Fruit fly (Drosophila melanogaster) whole organism, embryonic: Measurements from ENCODE around the gene CG11670.

Experiments
- Abd-B ChIP-seq: fragments of 200-800 bp; sonication (Bioruptor generic); optimal IDR thresholded peaks from 2 replicates; lab custom pipeline; 2018; ENCODE audit warnings: missing biosample characterization, mild to moderate bottlenecking, missing genetic modification characterization, moderate library complexity
- Atf3 ChIP-seq: fragments of 200-800 bp; sonication (Bioruptor generic); optimal IDR thresholded peaks from 3 replicates; lab custom pipeline; 2016; ENCODE audit warnings: missing biosample characterization, missing genetic modification characterization
- BEAF-32 ChIP-seq: fragments of 200-800 bp; sonication (Bioruptor generic); optimal IDR thresholded peaks from 3 replicates; lab custom pipeline; 2017; ENCODE audit warnings: missing biosample characterization, missing genetic modification characterization, mild to moderate bottlenecking, moderate library complexity, missing genetic modification reagents
- Blimp-1 ChIP-seq: fragments of 200-800 bp; sonication (Bioruptor generic); optimal IDR thresholded peaks from 3 replicates; lab custom pipeline; 2018; ENCODE audit warnings: missing biosample characterization, missing genetic modification characterization, mild to moderate bottlenecking, moderate library complexity, missing genetic modification reagents
- CG10267 ChIP-seq: fragments of 200-800 bp; sonication (Bioruptor generic); optimal IDR thresholded peaks from 2 replicates; lab custom pipeline; 2018; ENCODE audit warnings: missing biosample characterization, mild to moderate bottlenecking, missing genetic modification characterization, moderate library complexity
- CG10366 ChIP-seq: fragments of 200-800 bp; sonication (Bioruptor generic); IDR thresholded peaks from 2 replicates; pipeline ENCODE4 v1.3.6; 2022; ENCODE audit warnings: missing biosample characterization, missing genetic modification characterization
- CG10431 ChIP-seq: fragments of 200-800 bp; sonication (Bioruptor generic); optimal IDR thresholded peaks from 3 replicates; lab custom pipeline; 2018; ENCODE audit warnings: missing biosample characterization, mild to moderate bottlenecking, missing genetic modification characterization
- CG11456 ChIP-seq: fragments of 200-800 bp; sonication (Bioruptor generic); IDR thresholded peaks from 3 replicates; pipeline ENCODE4 v1.3.6; 2022; ENCODE audit warnings: missing biosample characterization, missing genetic modification characterization
- CG11723 ChIP-seq: fragments of 200-800 bp; sonication (Bioruptor generic); optimal IDR thresholded peaks from 2 replicates; lab custom pipeline; 2017; ENCODE audit warnings: missing biosample characterization, mild to moderate bottlenecking, missing genetic modification characterization
- CG13296 ChIP-seq: fragments of 200-800 bp; sonication (Bioruptor generic); optimal IDR thresholded peaks from 3 replicates; lab custom pipeline; 2018; ENCODE audit warnings: missing biosample characterization, mild to moderate bottlenecking, missing genetic modification characterization
- CG13894 ChIP-seq: fragments of 200-800 bp; sonication (Bioruptor generic); optimal IDR thresholded peaks from 3 replicates; lab custom pipeline; 2018; ENCODE audit warnings: missing biosample characterization, mild to moderate bottlenecking, missing genetic modification characterization, moderate library complexity
- CG15011 ChIP-seq: fragments of 200-800 bp; sonication (Bioruptor generic); optimal IDR thresholded peaks from 3 replicates; lab custom pipeline; 2018; ENCODE audit warnings: missing biosample characterization, mild to moderate bottlenecking, missing genetic modification characterization
- CG15269 ChIP-seq: fragments of 200-800 bp; sonication (Bioruptor generic); optimal IDR thresholded peaks from 2 replicates; lab custom pipeline; 2018; ENCODE audit warnings: missing biosample characterization, mild to moderate bottlenecking, missing genetic modification characterization, moderate library complexity
- CG1603 ChIP-seq: fragments of 200-800 bp; sonication (Bioruptor generic); optimal IDR thresholded peaks from 2 replicates; lab custom pipeline; 2019; ENCODE audit warnings: missing biosample characterization, mild to moderate bottlenecking, missing genetic modification characterization, moderate library complexity
- CG16815 ChIP-seq: fragments of 200-800 bp; sonication (Bioruptor generic); optimal IDR thresholded peaks from 3 replicates; lab custom pipeline; 2017; ENCODE audit warnings: missing biosample characterization, mild to moderate bottlenecking, missing genetic modification characterization
- CG17829 ChIP-seq: fragments of 200-800 bp; optimal IDR thresholded peaks from 2 replicates; lab custom pipeline; 2019; ENCODE audit warnings: missing biosample characterization, mild to moderate bottlenecking, missing genetic modification characterization, moderate library complexity
- CG1792 ChIP-seq: fragments of 200-800 bp; sonication (Bioruptor generic); optimal IDR thresholded peaks from 2 replicates; lab custom pipeline; 2016; ENCODE audit warnings: missing biosample characterization, missing genetic modification characterization
- CG18619 ChIP-seq: fragments of 200-800 bp; sonication (Bioruptor generic); optimal IDR thresholded peaks from 3 replicates; lab custom pipeline; 2017; ENCODE audit warnings: missing biosample characterization, mild to moderate bottlenecking, missing genetic modification characterization
- CG31441 ChIP-seq: fragments of 200-800 bp; sonication (Bioruptor generic); IDR thresholded peaks from 2 replicates; pipeline ENCODE4 v1.3.6; 2022; ENCODE audit warnings: missing biosample characterization, missing genetic modification characterization
- CG34422 ChIP-seq: fragments of 200-800 bp; sonication (Bioruptor generic); IDR thresholded peaks from 3 replicates; pipeline ENCODE4 v1.3.6; 2022; ENCODE audit warnings: missing biosample characterization, missing genetic modification characterization
- CG4328 ChIP-seq: fragments of 200-800 bp; sonication (Bioruptor generic); optimal IDR thresholded peaks from 3 replicates; lab custom pipeline; 2017; ENCODE audit warnings: missing biosample characterization, missing genetic modification reagents, missing genetic modification characterization
- CG4424 ChIP-seq: fragments of 200-800 bp; sonication (Bioruptor generic); optimal IDR thresholded peaks from 3 replicates; lab custom pipeline; 2016; ENCODE audit warnings: missing biosample characterization, missing genetic modification characterization
- CG4707 ChIP-seq: fragments of 200-800 bp; sonication (Bioruptor generic); optimal IDR thresholded peaks from 2 replicates; lab custom pipeline; 2018; ENCODE audit warnings: missing biosample characterization, mild to moderate bottlenecking, missing genetic modification characterization, moderate library complexity
- CG6689 ChIP-seq: fragments of 200-800 bp; sonication (Bioruptor generic); IDR thresholded peaks from 2 replicates; pipeline ENCODE4 v1.3.6; 2022; ENCODE audit warnings: missing biosample characterization, missing genetic modification characterization
- CG8478 ChIP-seq: fragments of >200 bp; optimal IDR thresholded peaks from 2 replicates; lab custom pipeline; 2018
- CG8765 ChIP-seq: fragments of 200-800 bp; sonication (Bioruptor generic); IDR thresholded peaks from 2 replicates; pipeline ENCODE4 v1.3.6; 2022; ENCODE audit warnings: missing biosample characterization, missing genetic modification characterization
- CG9817 ChIP-seq: fragments of 200-800 bp; sonication (Bioruptor generic); optimal IDR thresholded peaks from 2 replicates; lab custom pipeline; 2018; ENCODE audit warnings: missing biosample characterization, mild to moderate bottlenecking, missing genetic modification characterization, moderate library complexity
- CG9932 ChIP-seq: fragments of 200-800 bp; sonication (Bioruptor generic); IDR thresholded peaks from 2 replicates; pipeline ENCODE4 v1.3.6; 2022; ENCODE audit warnings: missing biosample characterization, missing genetic modification characterization
- CHES-1-like ChIP-seq: fragments of 200-800 bp; sonication (Bioruptor generic); optimal IDR thresholded peaks from 2 replicates; lab custom pipeline; 2016; ENCODE audit warnings: missing biosample characterization, missing genetic modification characterization
- D ChIP-seq, 2 experiments: fragments of 200-800 bp in 1 of 2; fragments of >200 bp in 1 of 2; sonication (Bioruptor generic) in 1 of 2; optimal IDR thresholded peaks; 2 replicates in 1 of 2; 3 replicates in 1 of 2; lab custom pipeline; 2017; ENCODE audit warnings: mild to moderate bottlenecking in 1 of 2, missing biosample characterization in 1 of 2, missing genetic modification characterization in 1 of 2, missing genetic modification reagents in 1 of 2
- Dll ChIP-seq: fragments of 200-800 bp; sonication (Bioruptor generic); IDR thresholded peaks from 4 replicates; pipeline ENCODE4 v1.3.6; 2022; ENCODE audit warnings: missing biosample characterization, missing genetic modification characterization; ENCODE audit not compliant: partially characterized antibody
- GATAe ChIP-seq: fragments of 200-800 bp; sonication (Bioruptor generic); conservative IDR thresholded peaks from 2 replicates; pipeline ENCODE4 v1.3.6; 2022; ENCODE audit warnings: missing biosample characterization, missing genetic modification characterization
- H15 ChIP-seq: fragments of 200-800 bp; sonication (Bioruptor generic); IDR thresholded peaks from 3 replicates; pipeline ENCODE4 v1.3.6; 2022; ENCODE audit warnings: missing biosample characterization, missing genetic modification characterization
- Med ChIP-seq: fragments of 200-800 bp; sonication (Bioruptor generic); peaks from one replicate; lab custom pipeline; 2016; ENCODE audit warnings: missing biosample characterization, missing genetic modification characterization, mild to moderate bottlenecking, inconsistent platforms, moderate library complexity
- Myb ChIP-seq: fragments of 200-800 bp; sonication (Bioruptor generic); optimal IDR thresholded peaks from 2 replicates; lab custom pipeline; 2016; ENCODE audit warnings: missing biosample characterization, missing genetic modification characterization
- NC2α ChIP-seq: fragments of 200-800 bp; sonication (Bioruptor generic); optimal IDR thresholded peaks from 2 replicates; lab custom pipeline; 2016; ENCODE audit warnings: missing biosample characterization, missing genetic modification characterization
- Rfx ChIP-seq: fragments of 200-800 bp; sonication (Bioruptor generic); IDR thresholded peaks from 2 replicates; pipeline ENCODE4 v1.3.6; 2022; ENCODE audit warnings: missing biosample characterization, missing genetic modification characterization
- Spps ChIP-seq: fragments of 200-800 bp; sonication (Bioruptor generic); optimal IDR thresholded peaks from 2 replicates; lab custom pipeline; 2018; ENCODE audit warnings: missing biosample characterization, mild to moderate bottlenecking, missing genetic modification characterization
- ara ChIP-seq: fragments of 200-800 bp; sonication (Bioruptor generic); IDR thresholded peaks from 2 replicates; pipeline ENCODE4 v1.3.6; 2022; ENCODE audit warnings: missing biosample characterization, missing genetic modification characterization
- chif ChIP-seq, 2 experiments: fragments of 200-800 bp; sonication (Bioruptor generic); optimal IDR thresholded peaks; 3 replicates each; lab custom pipeline; 2016; ENCODE audit warnings: missing biosample characterization in 2 of 2, missing genetic modification characterization in 2 of 2
- dm ChIP-seq: fragments of 200-800 bp; sonication (Bioruptor generic); optimal IDR thresholded peaks from 3 replicates; lab custom pipeline; 2016; ENCODE audit warnings: missing biosample characterization, missing genetic modification characterization
- gem ChIP-seq: fragments of 200-800 bp; sonication (Bioruptor generic); optimal IDR thresholded peaks from 2 replicates; lab custom pipeline; 2019; ENCODE audit warnings: missing biosample characterization, mild to moderate bottlenecking, missing genetic modification characterization, moderate library complexity
- ham ChIP-seq: fragments of 200-800 bp; sonication (Bioruptor generic); IDR thresholded peaks from 2 replicates; pipeline ENCODE4 v1.3.6; 2022; ENCODE audit warnings: missing biosample characterization, missing genetic modification characterization
- hbn ChIP-seq: fragments of 200-800 bp; sonication (Bioruptor generic); IDR thresholded peaks from 2 replicates; pipeline ENCODE4 v1.3.6; 2022; ENCODE audit warnings: missing biosample characterization, missing genetic modification characterization; ENCODE audit not compliant: partially characterized antibody
- run ChIP-seq: fragments of 200-800 bp; sonication (Bioruptor generic); optimal IDR thresholded peaks from 3 replicates; lab custom pipeline; 2018; ENCODE audit warnings: missing biosample characterization, mild to moderate bottlenecking, missing genetic modification characterization
- slou ChIP-seq: fragments of 200-800 bp; sonication (Bioruptor generic); optimal IDR thresholded peaks from 3 replicates; lab custom pipeline; 2016; ENCODE audit warnings: missing biosample characterization, missing genetic modification characterization
- so ChIP-seq: fragments of 200-800 bp; sonication (Bioruptor generic); IDR thresholded peaks from 3 replicates; pipeline ENCODE4 v1.3.6; 2022; ENCODE audit warnings: missing biosample characterization, missing genetic modification characterization
- tgo ChIP-seq: fragments of 200-800 bp; sonication (Bioruptor generic); IDR thresholded peaks from 3 replicates; pipeline ENCODE4 v1.3.6; 2022; ENCODE audit warnings: missing biosample characterization, missing genetic modification characterization
- trem ChIP-seq: fragments of 200-800 bp; optimal IDR thresholded peaks from 3 replicates; lab custom pipeline; 2019; ENCODE audit warnings: missing biosample characterization, mild to moderate bottlenecking, missing genetic modification characterization, moderate library complexity
- ttk ChIP-seq: fragments of 200-800 bp; sonication (Bioruptor generic); IDR thresholded peaks from 2 replicates; pipeline ENCODE4 v2.1.2; 2022; ENCODE audit warnings: missing biosample characterization, missing genetic modification characterization

The CG11670 gene

dm6 chr3R:13051942-13052693, 10.3 kb downstream of the CG11670 start, which contains the start of gene pic (continued):
- TF ChIP-seq CG15269 (tag; lab: Kevin White, UChicago) (no peak), Dll (GFP tag; lab: Robert Waterston, UW) (peak; percentile 89), CG13296 (no peak), CG9932 (GFP tag; lab: Robert Waterston, UW) (no peak), NC2α (GFP tag; lab: Kevin White, UChicago) (no peak), CG31441 (peak; percentile 9; the same call in 1 of the 2 replicates), CG8478 (no peak), CG34422 (GFP tag; lab: Robert Waterston, UW) (peak; percentile 87), CG4707 (no peak), hbn (GFP tag; lab: Robert Waterston, UW) (peak; percentile 84), Rfx (no peak), CG6689 (GFP tag; lab: Robert Waterston, UW) (no peak), CG10267 (peak; percentile 66), tgo (GFP tag; lab: Robert Waterston, UW) (no peak), BEAF-32 (GFP tag; lab: Kevin White, UChicago) (peak; percentile 89), Blimp-1 (GFP tag; lab: Kevin White, UChicago) (no peak), trem (tag; lab: Kevin White, UChicago) (peak; percentile 79), slou (GFP tag; lab: Kevin White, UChicago) (no peak), H15 (no peak), CG4424 (GFP tag; lab: Kevin White, UChicago) (no peak), Abd-B (GFP tag; lab: Kevin White, UChicago) (no peak), CG13894 (no peak), D (optimal IDR thresholded peaks at IDR 0.05; lab: Kevin White, UChicago) (no peak), D (GFP tag; optimal IDR thresholded peaks at IDR 0.05; lab: Kevin White, UChicago) (no peak), Spps (tag; lab: Kevin White, UChicago) (no peak), CG16815 (GFP tag; lab: Kevin White, UChicago) (no peak), CHES-1-like (peak; percentile 37), CG9817 (no peak), CG11456 (no peak), chif (GFP tag; optimal IDR thresholded peaks at IDR 0.05; lab: Kevin White, UChicago) (no peak), CG8765 (GFP tag; lab: Robert Waterston, UW) (no peak), Med (GFP tag; lab: Kevin White, UChicago) (peak; percentile 76), CG10366 (no peak), run (tag; lab: Kevin White, UChicago) (no peak), Atf3 (GFP tag; lab: Kevin White, UChicago) (no peak), CG4328 (no peak), CG1603 (tag; lab: Kevin White, UChicago) (no peak), ara (GFP tag; lab: Robert Waterston, UW) (no peak), gem (no peak), so (GFP tag; lab: Robert Waterston, UW) (no peak), Myb (peak; percentile 77), dm (GFP tag; lab: Kevin White, UChicago) (peak; percentile 32), CG10431 (GFP tag; lab: Kevin White, UChicago) (no peak), CG11723 (no peak), GATAe (no peak), CG17829 (tag; lab: Kevin White, UChicago) (no peak), CG18619 (GFP tag; lab: Kevin White, UChicago) (no peak), CG15011 (GFP tag; lab: Kevin White, UChicago) (no peak), ttk (no peak), ham (GFP tag; lab: Robert Waterston, UW) (no peak), CG1792 (no peak)
